Fruit fly (Drosophila melanogaster): ENCODE measurements around the gene CG14132.

Gene CG14132

DNA sequence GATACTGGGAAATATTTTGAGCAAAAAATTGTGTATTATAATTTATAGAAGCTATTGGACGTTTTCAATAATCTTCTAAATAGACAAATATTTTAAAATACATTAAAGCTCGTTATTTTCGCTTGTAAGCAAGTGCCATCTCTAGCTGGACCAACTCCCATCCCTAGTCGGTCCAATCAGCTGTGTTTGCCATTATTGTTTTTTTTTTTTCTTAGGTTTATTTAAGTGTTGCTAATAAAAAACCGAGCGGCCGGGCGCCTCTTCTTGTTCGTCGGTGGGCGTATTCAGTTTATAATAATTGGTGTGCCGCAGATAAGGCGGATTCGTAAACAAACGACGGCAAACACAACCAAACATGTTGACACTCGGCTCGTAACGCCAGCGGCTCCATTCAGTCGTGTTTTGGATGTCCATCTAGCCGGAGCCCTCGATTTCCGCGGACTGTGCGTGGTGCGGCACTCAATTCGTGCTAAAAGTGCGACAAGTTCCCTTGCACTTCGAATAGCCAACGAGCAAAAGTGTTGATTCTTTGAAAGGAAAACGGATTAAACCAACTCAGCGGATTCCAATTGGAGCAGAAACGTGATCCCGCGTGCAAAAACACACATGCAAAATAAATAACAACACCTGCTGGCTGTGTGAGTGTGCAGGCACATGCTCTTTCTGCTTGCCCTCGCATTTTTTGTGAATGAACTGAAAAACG lies 31.1 kb downstream of the CG14132 start, which contains the start of gene Sugb (continued):
- peak; percentile 56 for TF ChIP-seq CG17359 (tag; optimal IDR thresholded peaks at IDR 0.05)
- peak; percentile 76 for TF ChIP-seq unc-4 (GFP tag; IDR thresholded peaks at IDR 0.05; ENCODE audit: partially characterized antibody)
- peak; percentile 28; the same call in 1 of the 2 replicates for TF ChIP-seq CG31441 (GFP tag; IDR thresholded peaks at IDR 0.05)
- TF ChIP-seq sob (GFP tag; IDR thresholded peaks at IDR 0.05): peak; percentile 79
- peak; percentile 78 for TF ChIP-seq Vsx1 (GFP tag; optimal IDR thresholded peaks at IDR 0.05)
- peak; percentile 9 for TF ChIP-seq CG2202 (tag; optimal IDR thresholded peaks at IDR 0.05)
- peak; percentile 21 for TF ChIP-seq ewg (GFP tag; optimal IDR thresholded peaks at IDR 0.05)
- TF ChIP-seq CG7556 (GFP tag; optimal IDR thresholded peaks at IDR 0.05): peak; percentile 71
- peak; percentile 58 for TF ChIP-seq CG17829 (tag; optimal IDR thresholded peaks at IDR 0.05)
- TF ChIP-seq CG8089 (GFP tag; optimal IDR thresholded peaks at IDR 0.05): peak; percentile 4
- peak; percentile 18; the same call in 1 of the 3 replicates for TF ChIP-seq Aef1 (GFP tag; IDR thresholded peaks at IDR 0.05)
- TF ChIP-seq org-1 (GFP tag; optimal IDR thresholded peaks at IDR 0.05): no peak
- TF ChIP-seq MBD-R2 (GFP tag; IDR thresholded peaks at IDR 0.05): peak; percentile 83
- peak; percentile 45 for TF ChIP-seq kay (GFP tag; optimal IDR thresholded peaks at IDR 0.05)
- TF ChIP-seq lilli (GFP tag; optimal IDR thresholded peaks at IDR 0.05): peak; percentile 83
- no peak for TF ChIP-seq fd96Cb (tag; optimal IDR thresholded peaks at IDR 0.05)
- no peak for TF ChIP-seq grn (GFP tag; optimal IDR thresholded peaks at IDR 0.05)
- peak; percentile 62 for TF ChIP-seq az2 (GFP tag; optimal IDR thresholded peaks at IDR 0.05)
- TF ChIP-seq jigr1 (GFP tag; IDR thresholded peaks at IDR 0.05): no peak
- peak; percentile 82 for TF ChIP-seq B-H2 (GFP tag; optimal IDR thresholded peaks at IDR 0.05)
- TF ChIP-seq CG9876 (GFP tag; optimal IDR thresholded peaks at IDR 0.05): no peak
- TF ChIP-seq salm (tag; optimal IDR thresholded peaks at IDR 0.05): peak; percentile 26
- peak; percentile 66 for TF ChIP-seq CG11504 (tag; optimal IDR thresholded peaks at IDR 0.05)
- TF ChIP-seq bcd (GFP tag; optimal IDR thresholded peaks at IDR 0.05): no peak
- TF ChIP-seq Ets97D (GFP tag; optimal IDR thresholded peaks at IDR 0.05): peak; percentile 54
- peak; percentile 68 for TF ChIP-seq bab2 (GFP tag; optimal IDR thresholded peaks at IDR 0.05)
- peak; percentile 63 for TF ChIP-seq CG9817 (tag; optimal IDR thresholded peaks at IDR 0.05)
- no peak for TF ChIP-seq CG16779 (GFP tag; IDR thresholded peaks at IDR 0.05)
- TF ChIP-seq BtbVII (GFP tag; optimal IDR thresholded peaks at IDR 0.05): peak; percentile 55
- TF ChIP-seq CG7786 (GFP tag; optimal IDR thresholded peaks at IDR 0.05): peak; percentile 65
- no peak for TF ChIP-seq hkb (optimal IDR thresholded peaks at IDR 0.05)
- TF ChIP-seq hkb (GFP tag; IDR thresholded peaks at IDR 0.05): peak; percentile 54
- TF ChIP-seq croc (GFP tag; conservative IDR thresholded peaks at IDR 0.05): no peak
- no peak for TF ChIP-seq TFAM (GFP tag; optimal IDR thresholded peaks at IDR 0.05)
- TF ChIP-seq Myb (GFP tag; optimal IDR thresholded peaks at IDR 0.05): peak; percentile 41
- no peak for TF ChIP-seq p53 (GFP tag; optimal IDR thresholded peaks at IDR 0.05)
- no peak for TF ChIP-seq CG8359 (GFP tag; optimal IDR thresholded peaks at IDR 0.05; ENCODE audit: borderline replicate concordance)
- TF ChIP-seq inv (GFP tag; IDR thresholded peaks at IDR 0.05; ENCODE audit: partially characterized antibody): 0 out of 2 replicates have a peak, but pooled peaks have one; percentile 6
- no peak for TF ChIP-seq nerfin-2 (GFP tag; IDR thresholded peaks at IDR 0.05; ENCODE audit: partially characterized antibody)
- no peak for TF ChIP-seq her (GFP tag; optimal IDR thresholded peaks at IDR 0.05)
- TF ChIP-seq HHEX (GFP tag; optimal IDR thresholded peaks at IDR 0.05): peak; percentile 9
- peak; percentile 47 for TF ChIP-seq pb (GFP tag; optimal IDR thresholded peaks at IDR 0.05)
- TF ChIP-seq klu (GFP tag; IDR thresholded peaks at IDR 0.05): no peak
- TF ChIP-seq CG1603 (tag; optimal IDR thresholded peaks at IDR 0.05): no peak
- TF ChIP-seq pros (GFP tag; optimal IDR thresholded peaks at IDR 0.05): peak; percentile 16
- no peak for TF ChIP-seq br (optimal IDR thresholded peaks at IDR 0.05)
- TF ChIP-seq Oli (tag; optimal IDR thresholded peaks at IDR 0.05): peak; percentile 32
- peak; percentile 85 for TF ChIP-seq ems (GFP tag; optimal IDR thresholded peaks at IDR 0.05)
- TF ChIP-seq Blimp-1 (GFP tag; optimal IDR thresholded peaks at IDR 0.05): peak; percentile 26
- TF ChIP-seq Hmr (GFP tag; optimal IDR thresholded peaks at IDR 0.05): peak; percentile 71

All from whole organism, embryonic.